Fruit fly (Drosophila melanogaster) whole organism, embryonic: ENCODE data around the gene Exn.

Source experiments
- ATbp ChIP-seq: fragments of 200-800 bp; sonication (Bioruptor generic); optimal IDR thresholded peaks from 2 replicates; lab custom pipeline; 2017; ENCODE audit warnings: missing biosample characterization, mild to moderate bottlenecking, missing genetic modification characterization, missing genetic modification reagents
- Antp ChIP-seq: fragments of 200-800 bp; sonication (Bioruptor generic); optimal IDR thresholded peaks from 3 replicates; lab custom pipeline; 2016; ENCODE audit warnings: missing biosample characterization, missing genetic modification characterization
- Blimp-1 ChIP-seq: fragments of 200-800 bp; sonication (Bioruptor generic); optimal IDR thresholded peaks from 3 replicates; lab custom pipeline; 2018; ENCODE audit warnings: missing biosample characterization, missing genetic modification characterization, mild to moderate bottlenecking, moderate library complexity, missing genetic modification reagents
- BtbVII ChIP-seq: fragments of 200-800 bp; sonication (Bioruptor generic); optimal IDR thresholded peaks from 3 replicates; lab custom pipeline; 2017; ENCODE audit warnings: missing biosample characterization, mild to moderate bottlenecking, missing genetic modification characterization
- CG10147 ChIP-seq: fragments of 200-800 bp; sonication (Bioruptor generic); optimal IDR thresholded peaks from 2 replicates; lab custom pipeline; 2019; ENCODE audit warnings: missing biosample characterization, mild to moderate bottlenecking, missing genetic modification characterization, moderate library complexity
- CG1233 ChIP-seq: fragments of 200-800 bp; sonication (Bioruptor generic); optimal IDR thresholded peaks from 4 replicates; lab custom pipeline; 2018; ENCODE audit warnings: missing biosample characterization, mild to moderate bottlenecking, missing genetic modification characterization
- CG12769 ChIP-seq: fragments of 200-800 bp; sonication (Bioruptor generic); optimal IDR thresholded peaks from 2 replicates; lab custom pipeline; 2019; ENCODE audit warnings: missing biosample characterization, mild to moderate bottlenecking, missing genetic modification characterization, moderate library complexity
- CG12942 ChIP-seq: fragments of 200-800 bp; sonication (Bioruptor generic); optimal IDR thresholded peaks from 3 replicates; lab custom pipeline; 2016; ENCODE audit warnings: missing biosample characterization, missing genetic modification characterization
- CG13775 ChIP-seq: fragments of 200-800 bp; sonication (Bioruptor generic); optimal IDR thresholded peaks from 3 replicates; lab custom pipeline; 2017; ENCODE audit warnings: missing biosample characterization, mild to moderate bottlenecking, missing genetic modification characterization
- CG14667 ChIP-seq: fragments of 200-800 bp; sonication (Bioruptor generic); IDR thresholded peaks from 2 replicates; pipeline ENCODE4 v1.3.6; 2022; ENCODE audit warnings: missing biosample characterization, missing genetic modification characterization
- CG14710 ChIP-seq: fragments of 200-800 bp; sonication (Bioruptor generic); optimal IDR thresholded peaks from 3 replicates; lab custom pipeline; 2019; ENCODE audit warnings: missing biosample characterization, mild to moderate bottlenecking, missing genetic modification characterization, moderate library complexity
- CG1603 ChIP-seq: fragments of 200-800 bp; sonication (Bioruptor generic); optimal IDR thresholded peaks from 2 replicates; lab custom pipeline; 2019; ENCODE audit warnings: missing biosample characterization, mild to moderate bottlenecking, missing genetic modification characterization, moderate library complexity
- CG16863 ChIP-seq: fragments of 200-800 bp; sonication (Bioruptor generic); optimal IDR thresholded peaks from 3 replicates; lab custom pipeline; 2016; ENCODE audit warnings: missing biosample characterization, missing genetic modification characterization
- CG17385 ChIP-seq: fragments of 200-800 bp; sonication (Bioruptor generic); optimal IDR thresholded peaks from 3 replicates; lab custom pipeline; 2018; ENCODE audit warnings: missing biosample characterization, mild to moderate bottlenecking, missing genetic modification characterization
- CG17912 ChIP-seq: fragments of 200-800 bp; sonication (Bioruptor generic); optimal IDR thresholded peaks from 2 replicates; lab custom pipeline; 2018; ENCODE audit warnings: missing biosample characterization, mild to moderate bottlenecking, missing genetic modification characterization
- CG2129 ChIP-seq: fragments of 200-800 bp; sonication (Bioruptor generic); IDR thresholded peaks from 2 replicates; pipeline ENCODE4 v1.3.6; 2022; ENCODE audit warnings: missing biosample characterization, missing genetic modification characterization; ENCODE audit not compliant: partially characterized antibody
- CG30403 ChIP-seq: fragments of 200-800 bp; sonication (Bioruptor generic); optimal IDR thresholded peaks from 3 replicates; lab custom pipeline; 2016; ENCODE audit warnings: missing biosample characterization, missing genetic modification characterization
- CG3407 ChIP-seq: fragments of 200-800 bp; sonication (Bioruptor generic); optimal IDR thresholded peaks from 2 replicates; lab custom pipeline; 2018; ENCODE audit warnings: missing biosample characterization, mild to moderate bottlenecking, missing genetic modification characterization
- CG34376 ChIP-seq: fragments of 200-800 bp; sonication (Bioruptor generic); optimal IDR thresholded peaks from 2 replicates; lab custom pipeline; 2018; ENCODE audit warnings: missing biosample characterization, mild to moderate bottlenecking, missing genetic modification characterization
- CG4404 ChIP-seq: fragments of 200-800 bp; sonication (Bioruptor generic); IDR thresholded peaks from 2 replicates; pipeline ENCODE4 v1.3.6; 2022; ENCODE audit warnings: missing biosample characterization, missing genetic modification characterization
- CG6791 ChIP-seq: fragments of 200-800 bp; sonication (Bioruptor generic); IDR thresholded peaks from 3 replicates; pipeline ENCODE4 v1.3.6; 2022; ENCODE audit warnings: missing biosample characterization, missing genetic modification characterization; ENCODE audit not compliant: partially characterized antibody
- CG7745 ChIP-seq: fragments of 200-800 bp; sonication (Bioruptor generic); optimal IDR thresholded peaks from 2 replicates; lab custom pipeline; 2018; ENCODE audit warnings: missing biosample characterization, mild to moderate bottlenecking, missing genetic modification characterization, moderate library complexity
- CG8388 ChIP-seq: fragments of 200-800 bp; sonication (Bioruptor generic); optimal IDR thresholded peaks from 2 replicates; lab custom pipeline; 2019; ENCODE audit warnings: missing biosample characterization, mild to moderate bottlenecking, missing genetic modification characterization, moderate library complexity
- CG9437 ChIP-seq: fragments of 200-800 bp; sonication (Bioruptor generic); optimal IDR thresholded peaks from 2 replicates; lab custom pipeline; 2018; ENCODE audit warnings: missing biosample characterization, mild to moderate bottlenecking, missing genetic modification characterization
- CG9727 ChIP-seq: fragments of 200-800 bp; sonication (Bioruptor generic); optimal IDR thresholded peaks from 3 replicates; lab custom pipeline; 2017; ENCODE audit warnings: missing biosample characterization, mild to moderate bottlenecking, missing genetic modification characterization
- CrebB ChIP-seq: fragments of 200-800 bp; sonication (Bioruptor generic); optimal IDR thresholded peaks from 3 replicates; lab custom pipeline; 2018; ENCODE audit warnings: missing biosample characterization, mild to moderate bottlenecking, missing genetic modification characterization
- Elba2 ChIP-seq: fragments of 200-800 bp; sonication (Bioruptor generic); optimal IDR thresholded peaks from 3 replicates; lab custom pipeline; 2016; ENCODE audit warnings: missing biosample characterization, missing genetic modification characterization
- HLH4C ChIP-seq: fragments of 200-800 bp; sonication (Bioruptor generic); IDR thresholded peaks from 3 replicates; pipeline ENCODE4 v1.3.6; 2022; ENCODE audit warnings: missing biosample characterization, missing genetic modification characterization; ENCODE audit not compliant: partially characterized antibody
- Kr ChIP-seq: fragments of 200-800 bp; sonication (Bioruptor generic); optimal IDR thresholded peaks from 2 replicates; lab custom pipeline; 2017; ENCODE audit warnings: missing biosample characterization, mild to moderate bottlenecking, missing genetic modification characterization
- Lhr ChIP-seq: fragments of 200-800 bp; sonication (Bioruptor generic); optimal IDR thresholded peaks from 3 replicates; lab custom pipeline; 2017; ENCODE audit warnings: mild to moderate bottlenecking, missing biosample characterization, missing genetic modification reagents, missing genetic modification characterization
- MBD-R2 ChIP-seq: fragments of 200-800 bp; sonication (Bioruptor generic); IDR thresholded peaks from 2 replicates; pipeline ENCODE4 v1.3.6; 2022; ENCODE audit warnings: missing biosample characterization, missing genetic modification characterization
- Mes4 ChIP-seq: fragments of 200-800 bp; sonication (Bioruptor generic); optimal IDR thresholded peaks from 2 replicates; lab custom pipeline; 2016; ENCODE audit warnings: missing biosample characterization, missing genetic modification characterization
- Nf-YA ChIP-seq: fragments of 200-800 bp; sonication (Bioruptor generic); IDR thresholded peaks from 2 replicates; pipeline ENCODE4 v1.3.6; 2022; ENCODE audit warnings: missing biosample characterization, missing genetic modification characterization
- Oaz ChIP-seq: fragments of 200-800 bp; sonication (Bioruptor generic); IDR thresholded peaks from 2 replicates; pipeline ENCODE4 v1.3.6; 2022; ENCODE audit warnings: missing biosample characterization, missing genetic modification characterization
- Pdp1 ChIP-seq, 2 experiments: fragments of 200-800 bp; sonication (Bioruptor generic); optimal IDR thresholded peaks; 3 replicates each; lab custom pipeline; 2016; ENCODE audit warnings: missing biosample characterization in 2 of 2, missing genetic modification characterization in 2 of 2, mild to moderate bottlenecking in 1 of 2, moderate library complexity in 1 of 2
- Side ChIP-seq: fragments of 200-800 bp; sonication (Bioruptor generic); optimal IDR thresholded peaks from 2 replicates; lab custom pipeline; 2016; ENCODE audit warnings: missing biosample characterization, missing genetic modification characterization
- Ssrp ChIP-seq: fragments of 200-800 bp; sonication (Bioruptor generic); optimal IDR thresholded peaks from 2 replicates; lab custom pipeline; 2018; ENCODE audit warnings: missing biosample characterization, mild to moderate bottlenecking, missing genetic modification characterization, moderate library complexity
- ab ChIP-seq: fragments of 200-800 bp; sonication (Bioruptor generic); optimal IDR thresholded peaks from 2 replicates; lab custom pipeline; 2016; ENCODE audit warnings: missing biosample characterization, missing genetic modification characterization
- az2 ChIP-seq: fragments of 200-800 bp; sonication (Bioruptor generic); optimal IDR thresholded peaks from 3 replicates; lab custom pipeline; 2016; ENCODE audit warnings: missing biosample characterization, missing genetic modification characterization
- chm ChIP-seq: fragments of 200-800 bp; sonication (Bioruptor generic); IDR thresholded peaks from 2 replicates; pipeline ENCODE4 v1.3.6; 2022; ENCODE audit warnings: missing biosample characterization, missing genetic modification characterization
- ewg ChIP-seq: fragments of 200-800 bp; sonication (Bioruptor generic); optimal IDR thresholded peaks from 3 replicates; lab custom pipeline; 2017; ENCODE audit warnings: mild to moderate bottlenecking, missing biosample characterization, missing genetic modification reagents, missing genetic modification characterization
- fd96Cb ChIP-seq: fragments of 200-800 bp; sonication (Bioruptor generic); optimal IDR thresholded peaks from 2 replicates; lab custom pipeline; 2018; ENCODE audit warnings: missing biosample characterization, mild to moderate bottlenecking, missing genetic modification characterization, moderate library complexity
- hbn ChIP-seq: fragments of 200-800 bp; sonication (Bioruptor generic); IDR thresholded peaks from 2 replicates; pipeline ENCODE4 v1.3.6; 2022; ENCODE audit warnings: missing biosample characterization, missing genetic modification characterization; ENCODE audit not compliant: partially characterized antibody
- phol ChIP-seq: fragments of 200-800 bp; sonication (Bioruptor generic); optimal IDR thresholded peaks from 3 replicates; lab custom pipeline; 2018; ENCODE audit warnings: missing biosample characterization, mild to moderate bottlenecking, missing genetic modification characterization, moderate library complexity
- row ChIP-seq: fragments of 200-800 bp; sonication (Bioruptor generic); IDR thresholded peaks from 3 replicates; pipeline ENCODE4 v1.3.6; 2022; ENCODE audit warnings: missing biosample characterization, missing genetic modification characterization
- sim ChIP-seq: fragments of 200-800 bp; sonication (Bioruptor generic); IDR thresholded peaks from 2 replicates; pipeline ENCODE4 v1.3.6; 2022; ENCODE audit warnings: missing biosample characterization, missing genetic modification characterization
- sima ChIP-seq: fragments of 200-800 bp; sonication (Bioruptor generic); optimal IDR thresholded peaks from 2 replicates; lab custom pipeline; 2016; ENCODE audit warnings: missing biosample characterization, missing genetic modification characterization
- twi ChIP-seq: fragments of 200-800 bp; optimal IDR thresholded peaks from 2 replicates; lab custom pipeline; 2019; ENCODE audit warnings: missing biosample characterization, mild to moderate bottlenecking, missing genetic modification characterization, moderate library complexity
- tx ChIP-seq: fragments of 200-800 bp; sonication (Bioruptor generic); optimal IDR thresholded peaks from 2 replicates; lab custom pipeline; 2016; ENCODE audit warnings: missing biosample characterization, missing genetic modification characterization
- unpg ChIP-seq: fragments of 200-800 bp; sonication (Bioruptor generic); optimal IDR thresholded peaks from 3 replicates; lab custom pipeline; 2018; ENCODE audit warnings: missing biosample characterization, mild to moderate bottlenecking, missing genetic modification characterization, moderate library complexity
- zen2 ChIP-seq: fragments of 200-800 bp; sonication (Bioruptor generic); IDR thresholded peaks from 3 replicates; pipeline ENCODE4 v1.3.6; 2022; ENCODE audit warnings: missing biosample characterization, missing genetic modification characterization; ENCODE audit not compliant: partially characterized antibody

Exn gene

DNA sequence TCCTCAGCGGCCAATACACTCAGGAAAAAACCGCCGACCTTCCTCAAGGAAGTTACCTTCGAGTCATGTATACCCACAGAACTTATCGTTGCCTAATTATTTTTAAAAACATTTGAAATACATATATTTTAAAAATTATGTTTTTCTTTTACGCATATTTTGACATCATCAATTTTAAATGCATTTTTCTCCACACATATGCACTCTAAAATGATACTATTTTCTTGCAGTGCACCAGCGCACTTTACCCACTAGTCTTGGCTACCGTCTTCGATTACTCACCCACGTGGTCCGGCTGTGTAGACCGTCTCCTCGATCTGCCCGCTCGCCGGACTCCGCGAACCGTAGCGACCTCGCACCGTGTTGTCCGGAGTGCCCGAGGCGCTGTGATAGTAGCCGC is 28.5 kb upstream of the Exn start (continued):
- TF ChIP-seq Kr (GFP tag; lab: Kevin White, UChicago) (no peak), ATbp (GFP tag; lab: Kevin White, UChicago) (no peak), sima (no peak), CG8388 (GFP tag; lab: Kevin White, UChicago) (no peak), CG4404 (GFP tag; lab: Robert Waterston, UW) (no peak), Ssrp (tag; lab: Kevin White, UChicago) (peak; percentile 23), CrebB (no peak), CG1603 (peak; percentile 41), CG10147 (GFP tag; lab: Kevin White, UChicago) (no peak), CG13775 (GFP tag; lab: Kevin White, UChicago) (peak; percentile 7), twi (tag; lab: Kevin White, UChicago) (no peak), HLH4C (GFP tag; lab: Robert Waterston, UW) (no peak), Nf-YA (no peak), ewg (GFP tag; lab: Kevin White, UChicago) (peak; percentile 4), CG17385 (GFP tag; lab: Kevin White, UChicago) (peak; percentile 6), MBD-R2 (GFP tag; lab: Robert Waterston, UW) (no peak), CG34376 (GFP tag; lab: Kevin White, UChicago) (no peak), CG9727 (peak; percentile 21), row (GFP tag; lab: Robert Waterston, UW) (peak; percentile 60), CG17912 (no peak), Blimp-1 (no peak), CG16863 (GFP tag; lab: Kevin White, UChicago) (no peak), Side (no peak), Lhr (GFP tag; lab: Kevin White, UChicago) (no peak), az2 (peak; percentile 13), Oaz (GFP tag; lab: Robert Waterston, UW) (no peak), Elba2 (no peak), CG2129 (GFP tag; lab: Robert Waterston, UW) (no peak), zen2 (no peak), phol (no peak), CG7745 (tag; lab: Kevin White, UChicago) (no peak), CG30403 (GFP tag; lab: Kevin White, UChicago) (peak; percentile 36), chm (GFP tag; lab: Robert Waterston, UW) (no peak), CG6791 (GFP tag; lab: Robert Waterston, UW) (no peak), sim (no peak), ab (GFP tag; lab: Kevin White, UChicago) (no peak), BtbVII (no peak), CG12942 (GFP tag; lab: Kevin White, UChicago) (no peak), fd96Cb (tag; lab: Kevin White, UChicago) (no peak), tx (GFP tag; lab: Kevin White, UChicago) (no peak), CG14710 (no peak), unpg (GFP tag; lab: Kevin White, UChicago) (peak; percentile 40), CG9437 (no peak), hbn (GFP tag; lab: Robert Waterston, UW) (no peak), Mes4 (GFP tag; lab: Kevin White, UChicago) (no peak), CG1233 (GFP tag; lab: Kevin White, UChicago) (peak; percentile 39), Pdp1 (GFP tag; optimal IDR thresholded peaks at IDR 0.05; lab: Kevin White, UChicago) (peak in 1 of 2 experiments; percentile 36), CG12769 (tag; lab: Kevin White, UChicago) (no peak), CG14667 (no peak), CG3407 (GFP tag; lab: Kevin White, UChicago) (no peak), Antp (GFP tag; lab: Kevin White, UChicago) (no peak)
